Worm (Caenorhabditis elegans) whole organism, young adult: ENCODE results near the gene thn-4.

ENCODE experiments used
- F37B4.10 ChIP-seq: fragments of 200-800 bp; sonication (Bioruptor generic); IDR thresholded peaks from 2 replicates; pipeline ENCODE4 v1.3.6; 2022; ENCODE audit warnings: missing genetic modification characterization, missing compliant biosample characterization
- F49E8.2 ChIP-seq: sonication (generic microtip); optimal IDR thresholded peaks from 3 replicates; lab custom pipeline; 2017; ENCODE audit warnings: missing genetic modification characterization, mild to moderate bottlenecking, missing compliant biosample characterization, antibody characterized with exemption, moderate library complexity; ENCODE audit not compliant: insufficient read depth
- K11D2.4 ChIP-seq: fragments of 200-800 bp; sonication (Bioruptor generic); IDR thresholded peaks from 2 replicates; pipeline ENCODE4 v1.3.6; 2022; ENCODE audit warnings: missing genetic modification reagents, missing genetic modification characterization, missing compliant biosample characterization
- K12H6.12 ChIP-seq: fragments of 200-800 bp; sonication (Bioruptor generic); optimal IDR thresholded peaks from 2 replicates; lab custom pipeline; 2018; ENCODE audit warnings: mild to moderate bottlenecking, missing genetic modification characterization, missing compliant biosample characterization
- T26A5.8 ChIP-seq: sonication (generic microtip); optimal IDR thresholded peaks from 2 replicates; lab custom pipeline; 2016; ENCODE audit warnings: missing genetic modification characterization, missing compliant biosample characterization
- Y95B8A.8 ChIP-seq: fragments of 200-800 bp; sonication (Bioruptor generic); IDR thresholded peaks from 2 replicates; pipeline ENCODE4 v1.3.6; 2022; ENCODE audit warnings: missing genetic modification reagents, missing genetic modification characterization, missing compliant biosample characterization
- ama-1 ChIP-seq, 3 experiments: fragments of 150-350 bp in 1 of 3; sonication (generic microtip) in 2 of 3; optimal IDR thresholded peaks; 2 replicates each; lab custom pipeline; 2014 to 2018; ENCODE audit warnings: missing biosample characterization in 2 of 3, missing genetic modification characterization in 2 of 3, missing genetic modification reagents in 2 of 3
- aptf-3 ChIP-seq: fragments of 200-800 bp; sonication (Bioruptor generic); IDR thresholded peaks from 2 replicates; pipeline ENCODE4 v1.3.6; 2022; ENCODE audit warnings: missing genetic modification characterization, missing compliant biosample characterization
- attf-3 ChIP-seq: fragments of 200-800 bp; sonication (Bioruptor generic); conservative IDR thresholded peaks from 2 replicates; pipeline ENCODE4 v1.3.6; 2022; ENCODE audit warnings: missing genetic modification reagents, missing genetic modification characterization, missing compliant biosample characterization
- attf-6 ChIP-seq: fragments of 200-800 bp; sonication (Bioruptor generic); IDR thresholded peaks from 2 replicates; pipeline ENCODE4 v1.3.6; 2022; ENCODE audit warnings: missing genetic modification reagents, missing genetic modification characterization, missing compliant biosample characterization
- cebp-2 ChIP-seq: fragments of 200-800 bp; sonication (Bioruptor generic); IDR thresholded peaks from 2 replicates; pipeline ENCODE4 v1.3.6; 2022; ENCODE audit warnings: missing genetic modification characterization, missing compliant biosample characterization
- ceh-40 ChIP-seq: fragments of 200-800 bp; sonication (Bioruptor generic); IDR thresholded peaks from 2 replicates; pipeline ENCODE4 v1.3.6; 2022; ENCODE audit warnings: missing genetic modification characterization, missing compliant biosample characterization
- ceh-79 ChIP-seq: sonication (generic microtip); optimal IDR thresholded peaks from 2 replicates; lab custom pipeline; 2017; ENCODE audit warnings: mild to moderate bottlenecking, missing genetic modification characterization, missing compliant biosample characterization
- chd-7 ChIP-seq: sonication (generic microtip); optimal IDR thresholded peaks from 2 replicates; lab custom pipeline; 2016; ENCODE audit warnings: mild to moderate bottlenecking, missing genetic modification characterization, moderate library complexity, missing compliant biosample characterization
- dpl-1 ChIP-seq: fragments of 150-350 bp; optimal IDR thresholded peaks from 2 replicates; lab custom pipeline; 2014; ENCODE audit warnings: missing biosample characterization, missing genetic modification reagents, missing genetic modification characterization
- egl-18 ChIP-seq: fragments of 200-800 bp; sonication (Bioruptor generic); IDR thresholded peaks from 2 replicates; pipeline ENCODE4 v1.3.6; 2022; ENCODE audit warnings: missing genetic modification reagents, missing genetic modification characterization, missing compliant biosample characterization
- egrh-3 ChIP-seq: fragments of 200-800 bp; sonication (Bioruptor generic); IDR thresholded peaks from 2 replicates; pipeline ENCODE4 v1.3.6; 2022; ENCODE audit warnings: missing genetic modification reagents, missing genetic modification characterization, missing compliant biosample characterization
- hmg-1.2 ChIP-seq: fragments of 200-800 bp; sonication (Bioruptor generic); IDR thresholded peaks from 2 replicates; pipeline ENCODE4 v1.3.6; 2022; ENCODE audit warnings: missing genetic modification reagents, missing genetic modification characterization, missing compliant biosample characterization
- hrde-1 ChIP-seq: sonication (generic microtip); optimal IDR thresholded peaks from 2 replicates; lab custom pipeline; 2016; ENCODE audit warnings: missing genetic modification characterization, mild to moderate bottlenecking, missing compliant biosample characterization, moderate library complexity, missing genotype, missing genetic modification reagents, borderline replicate concordance
- lir-1 ChIP-seq: fragments of 200-800 bp; sonication (Bioruptor generic); conservative IDR thresholded peaks from 2 replicates; pipeline ENCODE4 v1.3.6; 2022; ENCODE audit warnings: missing genetic modification reagents, missing genetic modification characterization, missing compliant biosample characterization
- lsl-1 ChIP-seq: fragments of 200-800 bp; sonication (Bioruptor generic); optimal IDR thresholded peaks from 2 replicates; lab custom pipeline; 2018; ENCODE audit warnings: mild to moderate bottlenecking, missing genetic modification characterization, moderate library complexity, missing compliant biosample characterization
- madf-8 ChIP-seq: fragments of 200-800 bp; sonication (Bioruptor generic); conservative IDR thresholded peaks from 2 replicates; pipeline ENCODE4 v1.3.6; 2022; ENCODE audit warnings: missing genetic modification reagents, missing genetic modification characterization, missing compliant biosample characterization
- mcd-1 ChIP-seq: fragments of 200-800 bp; sonication (Bioruptor generic); IDR thresholded peaks from 2 replicates; pipeline ENCODE4 v1.3.6; 2022; ENCODE audit warnings: missing genetic modification reagents, missing genetic modification characterization, missing compliant biosample characterization
- nfya-1 ChIP-seq: sonication (generic microtip); optimal IDR thresholded peaks from 2 replicates; lab custom pipeline; 2017; ENCODE audit warnings: antibody characterized with exemption, missing compliant biosample characterization, missing genetic modification characterization, borderline replicate concordance; ENCODE audit not compliant: insufficient read depth
- nhr-80 ChIP-seq: sonication (generic microtip); optimal IDR thresholded peaks from 2 replicates; lab custom pipeline; 2016; ENCODE audit warnings: missing genetic modification characterization, missing compliant biosample characterization
- nhr-90 ChIP-seq: sonication (generic microtip); optimal IDR thresholded peaks from 2 replicates; lab custom pipeline; 2016; ENCODE audit warnings: missing genotype, mild to moderate bottlenecking, missing genetic modification characterization, missing compliant biosample characterization
- rec-8 ChIP-seq, 2 experiments: sonication (generic microtip); optimal IDR thresholded peaks; 2 replicates each; lab custom pipeline; 2016; ENCODE audit warnings: mild to moderate bottlenecking in 2 of 2, missing genetic modification characterization in 2 of 2, missing genetic modification reagents in 2 of 2, missing genotype in 2 of 2, missing biosample characterization in 1 of 2, missing compliant biosample characterization in 1 of 2, moderate library complexity in 1 of 2
- rpc-1 ChIP-seq, 2 experiments: fragments of 150-350 bp in 1 of 2; sonication (generic microtip) in 1 of 2; optimal IDR thresholded peaks; 2 replicates each; lab custom pipeline; 2014 to 2018; ENCODE audit warnings: missing biosample characterization in 1 of 2, missing genetic modification characterization in 1 of 2, missing genetic modification reagents in 1 of 2, missing genotype in 1 of 2
- snpc-1.3 ChIP-seq: sonication (generic microtip); optimal IDR thresholded peaks from 2 replicates; lab custom pipeline; 2017; ENCODE audit warnings: missing genetic modification characterization, mild to moderate bottlenecking, missing compliant biosample characterization, antibody characterized with exemption, moderate library complexity, missing genotype, missing genetic modification reagents; ENCODE audit not compliant: insufficient read depth
- tbx-9 ChIP-seq: sonication (generic microtip); optimal IDR thresholded peaks from 2 replicates; lab custom pipeline; 2016; ENCODE audit warnings: borderline replicate concordance, missing genetic modification characterization, inconsistent platforms, missing compliant biosample characterization
- zfh-2 ChIP-seq: fragments of 200-800 bp; sonication (Bioruptor generic); conservative IDR thresholded peaks from 2 replicates; pipeline ENCODE4 v1.3.6; 2022; ENCODE audit warnings: missing genetic modification reagents, missing genetic modification characterization, missing compliant biosample characterization
- ztf-18 ChIP-seq: sonication (generic microtip); optimal IDR thresholded peaks from 2 replicates; lab custom pipeline; 2016; ENCODE audit warnings: missing genotype, mild to moderate bottlenecking, missing genetic modification characterization, missing compliant biosample characterization
- ztf-25 ChIP-seq: fragments of 200-800 bp; sonication (Bioruptor generic); IDR thresholded peaks from 2 replicates; pipeline ENCODE4 v1.3.6; 2022; ENCODE audit warnings: missing genetic modification reagents, missing genetic modification characterization, missing compliant biosample characterization

Gene thn-4

ce11 chrV:16833672-16834071 lies 37.6 kb downstream of the thn-4 start:
- TF ChIP-seq egrh-3 (peak; percentile 52; the same call in 1 of the 2 replicates), lsl-1 (GFP tag; lab: Kevin White, UChicago) (no peak), aptf-3 (GFP tag; lab: Robert Waterston, UW) (no peak), hrde-1 (tag; lab: Kevin White, UChicago) (no peak), ceh-40 (GFP tag; lab: Robert Waterston, UW) (no peak)

ce11 chrV:16832865-16833264 lies 38.4 kb downstream of the thn-4 start, which contains the start of gene phy-3:
Gene phy-3, plus strand, starts transcription at chrV:16833165.
- TF ChIP-seq F37B4.10 (GFP tag; lab: Robert Waterston, UW) (no peak), attf-3 (GFP tag; lab: Robert Waterston, UW) (no peak), rec-8 (tag; optimal IDR thresholded peaks at IDR 0.05; lab: Kevin White, UChicago) (no peak), Y95B8A.8 (no peak), nfya-1 (tag; lab: Kevin White, UChicago) (no peak), lir-1 (GFP tag; lab: Robert Waterston, UW) (no peak), F49E8.2 (tag; lab: Kevin White, UChicago) (no peak), cebp-2 (GFP tag; lab: Robert Waterston, UW) (no peak), aptf-3 (GFP tag; lab: Robert Waterston, UW) (no peak), chd-7 (no peak), hmg-1.2 (GFP tag; lab: Robert Waterston, UW) (no peak), K12H6.12 (no peak), nhr-90 (tag; lab: Kevin White, UChicago) (no peak), madf-8 (GFP tag; lab: Robert Waterston, UW) (no peak), nhr-80 (tag; lab: Kevin White, UChicago) (no peak), mcd-1 (GFP tag; lab: Robert Waterston, UW) (no peak), ztf-18 (no peak)
- TF ChIP-seq, all 124 proteins: peak for 0

- no peak for TF ChIP-seq lir-1 (GFP tag; lab: Robert Waterston, UW)
- TF ChIP-seq K11D2.4 (GFP tag; lab: Robert Waterston, UW), result no peak
- TF ChIP-seq, all 124 proteins: peak for 0
Observed at ce11 chrV:16831921-16832320, 39.4 kb downstream of the thn-4 start, which contains the start of gene srh-215. Gene srh-215, minus strand, starts transcription at chrV:16832021.

- TF ChIP-seq zfh-2 (GFP tag; lab: Robert Waterston, UW) (no peak), snpc-1.3 (tag; lab: Kevin White, UChicago) (no peak), attf-6 (GFP tag; lab: Robert Waterston, UW) (no peak), K12H6.12 (no peak), ztf-25 (no peak), ceh-79 (no peak), egl-18 (GFP tag; lab: Robert Waterston, UW) (no peak), ceh-40 (GFP tag; lab: Robert Waterston, UW) (no peak), ama-1 (optimal IDR thresholded peaks at IDR 0.05; lab: Kevin White, UChicago) (no peak), ama-1 (GFP tag; optimal IDR thresholded peaks at IDR 0.05; lab: Kevin White, UChicago) (no peak), tbx-9 (no peak), T26A5.8 (tag; lab: Kevin White, UChicago) (no peak)
Observed at ce11 chrV:16831310-16831709, 40.0 kb downstream of the thn-4 start.

ce11 chrV:16829396-16829795 lies 41.9 kb downstream of the thn-4 start, which contains the start of gene srh-214:
Gene srh-214, minus strand, starts transcription at chrV:16829755.
- no peak for TF ChIP-seq rpc-1 (optimal IDR thresholded peaks at IDR 0.05; lab: Kevin White, UChicago)
- TF ChIP-seq rpc-1 (tag; optimal IDR thresholded peaks at IDR 0.05; lab: Kevin White, UChicago), result no peak
- TF ChIP-seq dpl-1 (GFP tag; lab: Kevin White, UChicago), result no peak
